Worm (Caenorhabditis elegans): ENCODE measurements around the gene srh-218.

ce11 chrV:15519845-15520244 lies 26.1 kb downstream of the srh-218 start:
- TF ChIP-seq blmp-1 (tag; optimal IDR thresholded peaks at IDR 0.05; ENCODE audit: insufficient read depth) (no peak), elt-3 (tag; optimal IDR thresholded peaks at IDR 0.05) (no peak), alr-1 (tag; optimal IDR thresholded peaks at IDR 0.05) (no peak), snpc-4 (tag; optimal IDR thresholded peaks at IDR 0.05) (no peak), lin-39 (tag; optimal IDR thresholded peaks at IDR 0.05) (no peak), aly-2 (tag; optimal IDR thresholded peaks at IDR 0.05) (no peak), ztf-11 (tag; optimal IDR thresholded peaks at IDR 0.05) (no peak), lin-13 (GFP tag; optimal IDR thresholded peaks at IDR 0.05) (no peak)
